Worm (Caenorhabditis elegans): ENCODE results near the gene T28F3.5.

- TF ChIP-seq lin-15B (tag; optimal IDR thresholded peaks at IDR 0.05) (no peak), nhr-76 (tag; optimal IDR thresholded peaks at IDR 0.05) (no peak), nhr-11 (tag; optimal IDR thresholded peaks at IDR 0.05) (no peak), nhr-25 (tag; optimal IDR thresholded peaks at IDR 0.05) (no peak), nhr-12 (tag; optimal IDR thresholded peaks at IDR 0.05) (no peak), sea-2 (GFP tag; optimal IDR thresholded peaks at IDR 0.05) (no peak), tbx-2 (tag; optimal IDR thresholded peaks at IDR 0.05) (no peak)
Observed at ce11 chrIV:17301933-17302332, 7.3 kb downstream of the T28F3.5 start, which contains the start of gene ifta-2.
